Fruit fly (Drosophila melanogaster) whole organism, adult: ENCODE measurements around the gene CG45491.
"Not testable (repeated sequence)": the region's sequence is repeated elsewhere in the genome, so short reads cannot be mapped to it uniquely, and the experiment has no call there.

ENCODE experiments used
- CG11617 ChIP-seq: fragments of 200-800 bp; sonication (Bioruptor generic); optimal IDR thresholded peaks from 2 replicates; lab custom pipeline; 2017; ENCODE audit warnings: mild to moderate bottlenecking, missing biosample characterization, missing genetic modification reagents, missing genetic modification characterization
- CG12768 ChIP-seq: fragments of 200-800 bp; sonication (Bioruptor generic); optimal IDR thresholded peaks from 2 replicates; lab custom pipeline; 2017; ENCODE audit warnings: missing biosample characterization, missing genetic modification characterization, mild to moderate bottlenecking, moderate library complexity, missing genetic modification reagents
- CG14711 ChIP-seq: fragments of 200-800 bp; sonication (Bioruptor generic); optimal IDR thresholded peaks from 2 replicates; lab custom pipeline; 2018; ENCODE audit warnings: missing biosample characterization, mild to moderate bottlenecking, missing genetic modification characterization, moderate library complexity
- CG1620 ChIP-seq: fragments of 200-800 bp; sonication (Bioruptor generic); optimal IDR thresholded peaks from 2 replicates; lab custom pipeline; 2016; ENCODE audit warnings: missing biosample characterization, missing genetic modification characterization
- CG33017 ChIP-seq: fragments of 200-800 bp; sonication (Bioruptor generic); optimal IDR thresholded peaks from 2 replicates; lab custom pipeline; 2018; ENCODE audit warnings: missing biosample characterization, mild to moderate bottlenecking, missing genetic modification characterization, moderate library complexity
- CG5204 ChIP-seq: fragments of 200-800 bp; sonication (Bioruptor generic); optimal IDR thresholded peaks from 2 replicates; lab custom pipeline; 2016; ENCODE audit warnings: missing biosample characterization, missing genetic modification characterization
- CG7045 ChIP-seq: fragments of 200-800 bp; sonication (Bioruptor generic); optimal IDR thresholded peaks from 2 replicates; lab custom pipeline; 2017; ENCODE audit warnings: missing biosample characterization, mild to moderate bottlenecking, missing genetic modification characterization
- CG7101 ChIP-seq: fragments of 200-800 bp; sonication (Bioruptor generic); optimal IDR thresholded peaks from 2 replicates; lab custom pipeline; 2018; ENCODE audit warnings: missing biosample characterization, mild to moderate bottlenecking, missing genetic modification characterization, moderate library complexity
- Clk ChIP-seq: fragments of 200-800 bp; sonication (Bioruptor generic); optimal IDR thresholded peaks from 2 replicates; lab custom pipeline; 2017; ENCODE audit warnings: missing biosample characterization, missing genetic modification characterization
- Crg-1 ChIP-seq: fragments of 200-800 bp; sonication (Bioruptor generic); optimal IDR thresholded peaks from 2 replicates; lab custom pipeline; 2016; ENCODE audit warnings: missing biosample characterization, missing genetic modification characterization
- Hr96 ChIP-seq: fragments of 200-800 bp; sonication (Bioruptor generic); optimal IDR thresholded peaks from 2 replicates; lab custom pipeline; 2016; ENCODE audit warnings: missing biosample characterization, missing genetic modification characterization
- Mnt ChIP-seq: fragments of 200-800 bp; sonication (Bioruptor generic); optimal IDR thresholded peaks from 2 replicates; lab custom pipeline; 2016; ENCODE audit warnings: missing biosample characterization, mild to moderate bottlenecking, missing genetic modification characterization
- bab1 ChIP-seq: fragments of 200-800 bp; sonication (Bioruptor generic); optimal IDR thresholded peaks from 3 replicates; lab custom pipeline; 2019; ENCODE audit warnings: missing biosample characterization, mild to moderate bottlenecking, missing genetic modification characterization, moderate library complexity
- cic ChIP-seq: fragments of 200-800 bp; sonication (Bioruptor generic); optimal IDR thresholded peaks from 2 replicates; lab custom pipeline; 2017; ENCODE audit warnings: missing biosample characterization, mild to moderate bottlenecking, missing genetic modification characterization, moderate library complexity
- cnc ChIP-seq, 2 experiments: fragments of >200 bp; optimal IDR thresholded peaks; 2 replicates each; lab custom pipeline; 2017
- kay ChIP-seq: fragments of 200-800 bp; sonication (Bioruptor generic); peaks from one replicate; lab custom pipeline; 2016; ENCODE audit warnings: missing biosample characterization, missing genetic modification characterization, borderline replicate concordance
- ovo ChIP-seq: fragments of 200-800 bp; sonication (Bioruptor generic); optimal IDR thresholded peaks from 2 replicates; lab custom pipeline; 2016; ENCODE audit warnings: missing biosample characterization, missing genetic modification characterization
- pad ChIP-seq: fragments of 200-800 bp; sonication (Bioruptor generic); optimal IDR thresholded peaks from 3 replicates; lab custom pipeline; 2017; ENCODE audit warnings: missing biosample characterization, missing genetic modification characterization, mild to moderate bottlenecking, moderate library complexity, missing genetic modification reagents
- tj ChIP-seq: fragments of 200-800 bp; sonication (Bioruptor generic); optimal IDR thresholded peaks from 3 replicates; lab custom pipeline; 2017; ENCODE audit warnings: missing biosample characterization, mild to moderate bottlenecking, missing genetic modification characterization, moderate library complexity
- toe ChIP-seq: fragments of 200-800 bp; sonication (Bioruptor generic); optimal IDR thresholded peaks from 2 replicates; lab custom pipeline; 2016; ENCODE audit warnings: missing biosample characterization, missing genetic modification characterization

The CG45491 gene

DNA sequence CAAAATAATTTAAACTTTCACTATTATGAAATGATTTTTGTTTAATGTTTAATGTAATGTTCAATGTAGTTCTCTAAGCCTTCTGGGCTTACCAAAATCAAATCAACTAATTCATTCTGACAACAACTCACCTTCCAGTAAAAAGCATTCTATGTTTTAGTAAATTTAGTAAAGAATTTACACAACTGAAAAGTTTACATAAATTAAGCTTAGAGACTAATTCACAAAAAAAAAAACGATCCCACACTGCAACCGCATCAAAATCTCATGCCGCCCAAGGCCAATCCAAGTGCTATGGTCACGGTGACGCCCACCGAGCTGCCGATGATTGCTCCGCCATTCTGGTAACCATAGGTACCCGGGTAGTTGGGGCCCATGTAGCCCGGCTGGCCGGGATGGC, at the start of gene CG45491:
TSS of gene CG45491 (minus strand) at position 101 of the 400 bp plus-strand sequence.
- not testable (repeated sequence) for TF ChIP-seq CG1620, tj, Hr96 (GFP tag; lab: Kevin White, UChicago)

DNA sequence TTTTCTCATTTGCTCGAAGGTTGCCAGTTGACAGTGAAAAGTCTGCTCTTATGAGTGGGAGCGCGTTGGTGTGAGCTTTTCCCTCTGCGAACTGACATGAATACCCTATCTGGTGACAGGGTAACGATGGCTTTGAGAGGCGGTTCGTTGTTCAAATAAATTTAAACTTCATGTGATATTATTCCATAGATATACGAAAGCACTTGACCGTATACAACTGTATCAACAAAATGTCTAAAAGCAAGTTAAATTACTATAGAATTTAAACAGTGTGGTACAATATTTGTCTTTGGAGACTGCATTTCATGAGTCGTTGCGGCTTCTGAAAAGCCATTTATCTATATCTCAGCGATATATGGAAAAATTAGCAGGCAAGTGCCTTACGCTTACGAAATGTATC, 25.4 kb upstream of the CG45491 start:
- TF ChIP-seq CG33017 (tag; lab: Kevin White, UChicago) (peak; percentile 28), Hr96 (GFP tag; lab: Kevin White, UChicago) (peak; percentile 0), toe (GFP tag; lab: Kevin White, UChicago) (no peak), CG5204 (GFP tag; lab: Kevin White, UChicago) (peak; percentile 25), CG11617 (GFP tag; lab: Kevin White, UChicago) (peak; percentile 23)

DNA sequence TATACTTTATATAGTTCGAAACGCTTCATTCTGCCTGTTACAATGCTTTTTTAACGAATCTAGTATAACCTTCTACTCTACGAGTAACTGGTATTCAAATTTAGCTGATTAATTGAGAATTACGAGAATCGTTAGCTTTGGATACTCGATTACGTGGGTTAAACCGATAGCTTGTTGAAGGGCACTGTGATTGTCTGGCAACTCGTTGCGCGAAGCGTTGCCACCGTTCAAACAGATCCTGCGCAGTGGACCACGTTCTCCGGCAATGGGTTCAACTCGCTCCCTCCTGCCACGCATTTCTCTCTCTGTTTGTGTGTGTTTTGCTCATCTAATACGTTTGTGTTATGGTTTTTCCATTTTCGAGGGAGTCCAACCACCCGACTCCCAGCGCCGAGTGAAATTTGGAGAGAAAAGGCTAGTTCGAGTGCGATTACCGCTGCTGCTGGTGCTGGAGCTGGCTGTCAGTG, 22.1 kb upstream of the CG45491 start, which contains the start of gene Nep3:
TSS of gene Nep3 (plus strand) at position 417 of the 467 bp plus-strand sequence.
- no peak for TF ChIP-seq Clk (GFP tag; lab: Kevin White, UChicago)

- TF ChIP-seq cic (GFP tag; lab: Kevin White, UChicago) = no peak
- no peak for TF ChIP-seq CG14711 (tag; lab: Kevin White, UChicago)
- TF ChIP-seq toe (GFP tag; lab: Kevin White, UChicago) = no peak
- no peak for TF ChIP-seq cnc (optimal IDR thresholded peaks at IDR 0.05; lab: Kevin White, UChicago)
- no peak for TF ChIP-seq CG5204 (GFP tag; lab: Kevin White, UChicago)
- TF ChIP-seq Mnt (GFP tag; lab: Kevin White, UChicago) = no peak
- TF ChIP-seq tj (GFP tag; lab: Kevin White, UChicago) = no peak
- no peak for TF ChIP-seq CG12768
- TF ChIP-seq CG7101 = no peak
- no peak for TF ChIP-seq kay (GFP tag; lab: Kevin White, UChicago)
- TF ChIP-seq CG7045 (GFP tag; lab: Kevin White, UChicago) = no peak
- TF ChIP-seq Hr96 (GFP tag; lab: Kevin White, UChicago) = no peak
- TF ChIP-seq CG33017 (tag; lab: Kevin White, UChicago) = no peak
- TF ChIP-seq CG1620 (GFP tag; lab: Kevin White, UChicago) = no peak
- TF ChIP-seq bab1 (GFP tag; lab: Kevin White, UChicago) = no peak
- TF ChIP-seq Clk (GFP tag; lab: Kevin White, UChicago) = no peak
Observed at dm6 chrX:19959353-19959969, 20.7 kb upstream of the CG45491 start, which contains the start of gene CG12655. TSS of gene CG12655 (minus strand) at chrX:19959403.

dm6 chrX:19958242-19958641, 19.4 kb upstream of the CG45491 start, which contains the start of gene CG43784:
TSS of gene CG43784 (minus strand) at chrX:19958342.
- TF ChIP-seq cic, ovo, CG1620 (GFP tag; lab: Kevin White, UChicago): not testable (repeated sequence)

DNA sequence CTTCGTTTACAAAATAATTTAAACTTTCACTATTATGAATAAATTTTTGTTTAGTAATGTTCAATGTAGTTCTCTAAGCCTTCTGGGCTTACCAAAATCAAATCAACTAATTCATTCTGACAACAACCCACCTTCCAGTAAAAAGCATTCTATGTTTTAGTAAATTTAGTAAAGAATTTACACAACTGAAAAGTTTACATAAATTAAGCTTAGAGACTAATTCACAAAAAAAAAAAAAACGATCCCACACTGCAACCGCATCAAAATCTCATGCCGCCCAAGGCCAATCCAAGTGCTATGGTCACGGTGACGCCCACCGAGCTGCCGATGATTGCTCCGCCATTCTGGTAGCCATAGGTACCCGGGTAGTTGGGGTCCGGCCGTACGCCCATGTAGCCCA, 14.7 kb upstream of the CG45491 start, which contains the start of gene CG45494:
TSS of gene CG45494 (minus strand) at position 101 of the 400 bp plus-strand sequence.
- not testable (repeated sequence) for TF ChIP-seq pad (GFP tag; lab: Kevin White, UChicago); cic (GFP tag; lab: Kevin White, UChicago); CG7101

DNA sequence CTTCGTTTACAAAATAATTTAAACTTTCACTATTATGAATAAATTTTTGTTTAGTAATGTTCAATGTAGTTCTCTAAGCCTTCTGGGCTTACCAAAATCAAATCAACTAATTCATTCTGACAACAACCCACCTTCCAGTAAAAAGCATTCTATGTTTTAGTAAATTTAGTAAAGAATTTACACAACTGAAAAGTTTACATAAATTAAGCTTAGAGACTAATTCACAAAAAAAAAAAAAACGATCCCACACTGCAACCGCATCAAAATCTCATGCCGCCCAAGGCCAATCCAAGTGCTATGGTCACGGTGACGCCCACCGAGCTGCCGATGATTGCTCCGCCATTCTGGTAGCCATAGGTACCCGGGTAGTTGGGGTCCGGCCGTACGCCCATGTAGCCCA, 10.0 kb upstream of the CG45491 start, which contains the start of gene CG45493:
TSS of gene CG45493 (minus strand) at position 101 of the 400 bp plus-strand sequence.
- TF ChIP-seq CG7045 (GFP tag; lab: Kevin White, UChicago); ovo (GFP tag; lab: Kevin White, UChicago); cnc (optimal IDR thresholded peaks at IDR 0.05; lab: Kevin White, UChicago): not testable (repeated sequence)

dm6 chrX:19944047-19944446, 5.3 kb upstream of the CG45491 start, which contains the start of gene CG45492:
TSS of gene CG45492 (minus strand) at chrX:19944147.
- not testable (repeated sequence) for TF ChIP-seq CG1620, Crg-1, Mnt (GFP tag; lab: Kevin White, UChicago)
